Fruit fly (Drosophila melanogaster) whole organism, embryonic: ENCODE measurements around the gene NdufA3.
A peak's percentile ranks its signal among the peaks of the same experiment; 100 is the strongest.

Experiments
- Bdp1 ChIP-seq: fragments of 200-800 bp; sonication (Bioruptor generic); optimal IDR thresholded peaks from 3 replicates; lab custom pipeline; 2016; ENCODE audit warnings: missing biosample characterization, missing genetic modification characterization
- Blimp-1 ChIP-seq: fragments of 200-800 bp; sonication (Bioruptor generic); optimal IDR thresholded peaks from 3 replicates; lab custom pipeline; 2018; ENCODE audit warnings: missing biosample characterization, missing genetic modification characterization, mild to moderate bottlenecking, moderate library complexity, missing genetic modification reagents
- C15 ChIP-seq: fragments of 200-800 bp; sonication (Bioruptor generic); IDR thresholded peaks from 3 replicates; pipeline ENCODE4 v1.3.6; 2022; ENCODE audit warnings: missing biosample characterization, missing genetic modification characterization
- CG10274 ChIP-seq: fragments of 200-800 bp; sonication (Bioruptor generic); optimal IDR thresholded peaks from 3 replicates; lab custom pipeline; 2017; ENCODE audit warnings: missing biosample characterization, mild to moderate bottlenecking, missing genetic modification characterization
- CG10959 ChIP-seq: fragments of 200-800 bp; sonication (Bioruptor generic); IDR thresholded peaks from 2 replicates; pipeline ENCODE4 v1.3.6; 2022; ENCODE audit warnings: missing biosample characterization, missing genetic modification characterization
- CG12219 ChIP-seq: fragments of 200-800 bp; sonication (Bioruptor generic); optimal IDR thresholded peaks from 3 replicates; lab custom pipeline; 2018; ENCODE audit warnings: missing biosample characterization, mild to moderate bottlenecking, missing genetic modification characterization
- CG12659 ChIP-seq: fragments of 200-800 bp; sonication (Bioruptor generic); optimal IDR thresholded peaks from 3 replicates; lab custom pipeline; 2017; ENCODE audit warnings: mild to moderate bottlenecking, missing biosample characterization, missing genetic modification reagents, missing genetic modification characterization
- CG14014 ChIP-seq: fragments of 200-800 bp; sonication (Bioruptor generic); IDR thresholded peaks from 2 replicates; pipeline ENCODE4 v1.3.6; 2022; ENCODE audit warnings: missing biosample characterization, missing genetic modification characterization
- CG14050 ChIP-seq: fragments of 200-800 bp; sonication (Bioruptor generic); IDR thresholded peaks from 3 replicates; pipeline ENCODE4 v1.3.6; 2022; ENCODE audit warnings: missing biosample characterization, missing genetic modification characterization
- CG14667 ChIP-seq: fragments of 200-800 bp; sonication (Bioruptor generic); IDR thresholded peaks from 2 replicates; pipeline ENCODE4 v1.3.6; 2022; ENCODE audit warnings: missing biosample characterization, missing genetic modification characterization
- CG15269 ChIP-seq: fragments of 200-800 bp; sonication (Bioruptor generic); optimal IDR thresholded peaks from 2 replicates; lab custom pipeline; 2018; ENCODE audit warnings: missing biosample characterization, mild to moderate bottlenecking, missing genetic modification characterization, moderate library complexity
- CG15514 ChIP-seq: fragments of 200-800 bp; sonication (Bioruptor generic); optimal IDR thresholded peaks from 3 replicates; lab custom pipeline; 2017; ENCODE audit warnings: missing biosample characterization, missing genetic modification characterization, mild to moderate bottlenecking, moderate library complexity, missing genetic modification reagents
- CG18476 ChIP-seq: fragments of 200-800 bp; sonication (Bioruptor generic); optimal IDR thresholded peaks from 2 replicates; lab custom pipeline; 2016; ENCODE audit warnings: missing biosample characterization, mild to moderate bottlenecking, missing genetic modification characterization
- CG2120 ChIP-seq: fragments of 200-800 bp; sonication (Bioruptor generic); optimal IDR thresholded peaks from 3 replicates; lab custom pipeline; 2016; ENCODE audit warnings: missing biosample characterization, missing genetic modification characterization
- CG7928 ChIP-seq: fragments of 200-800 bp; sonication (Bioruptor generic); optimal IDR thresholded peaks from 2 replicates; lab custom pipeline; 2017; ENCODE audit warnings: missing biosample characterization, mild to moderate bottlenecking, missing genetic modification characterization
- CG8089 ChIP-seq: fragments of 200-800 bp; sonication (Bioruptor generic); optimal IDR thresholded peaks from 3 replicates; lab custom pipeline; 2016; ENCODE audit warnings: missing biosample characterization, missing genetic modification characterization
- CG8388 ChIP-seq: fragments of 200-800 bp; sonication (Bioruptor generic); optimal IDR thresholded peaks from 2 replicates; lab custom pipeline; 2019; ENCODE audit warnings: missing biosample characterization, mild to moderate bottlenecking, missing genetic modification characterization, moderate library complexity
- CG9215 ChIP-seq: fragments of 200-800 bp; sonication (Bioruptor generic); IDR thresholded peaks from 2 replicates; pipeline ENCODE4 v1.3.6; 2022; ENCODE audit warnings: missing biosample characterization, missing genetic modification characterization
- CkIIα-i1 ChIP-seq: fragments of 200-800 bp; sonication (Bioruptor generic); IDR thresholded peaks from 2 replicates; pipeline ENCODE4 v1.3.6; 2022; ENCODE audit warnings: missing biosample characterization, missing genetic modification characterization
- D ChIP-seq, 2 experiments: fragments of 200-800 bp in 1 of 2; fragments of >200 bp in 1 of 2; sonication (Bioruptor generic) in 1 of 2; optimal IDR thresholded peaks; 2 replicates in 1 of 2; 3 replicates in 1 of 2; lab custom pipeline; 2017; ENCODE audit warnings: mild to moderate bottlenecking in 1 of 2, missing biosample characterization in 1 of 2, missing genetic modification characterization in 1 of 2, missing genetic modification reagents in 1 of 2
- Dbx ChIP-seq: fragments of 200-800 bp; sonication (Bioruptor generic); IDR thresholded peaks from 3 replicates; pipeline ENCODE4 v1.3.6; 2022; ENCODE audit warnings: missing biosample characterization, missing genetic modification characterization
- Doc2 ChIP-seq: fragments of 200-800 bp; sonication (Bioruptor generic); IDR thresholded peaks from 2 replicates; pipeline ENCODE4 v1.3.6; 2022; ENCODE audit warnings: missing biosample characterization, missing genetic modification characterization
- Dp ChIP-seq: fragments of 200-800 bp; sonication (Bioruptor generic); optimal IDR thresholded peaks from 2 replicates; lab custom pipeline; 2018; ENCODE audit warnings: missing biosample characterization, mild to moderate bottlenecking, missing genetic modification characterization, moderate library complexity
- GATAe ChIP-seq: fragments of 200-800 bp; sonication (Bioruptor generic); conservative IDR thresholded peaks from 2 replicates; pipeline ENCODE4 v1.3.6; 2022; ENCODE audit warnings: missing biosample characterization, missing genetic modification characterization
- HmgZ ChIP-seq: fragments of 200-800 bp; sonication (Bioruptor generic); optimal IDR thresholded peaks from 2 replicates; lab custom pipeline; 2018; ENCODE audit warnings: missing biosample characterization, mild to moderate bottlenecking, missing genetic modification characterization
- Hmr ChIP-seq: fragments of 200-800 bp; sonication (Bioruptor generic); optimal IDR thresholded peaks from 3 replicates; lab custom pipeline; 2017; ENCODE audit warnings: mild to moderate bottlenecking, missing biosample characterization, missing genetic modification reagents, missing genetic modification characterization
- Hsf ChIP-seq: fragments of 200-800 bp; sonication (Bioruptor generic); optimal IDR thresholded peaks from 3 replicates; lab custom pipeline; 2016; ENCODE audit warnings: missing biosample characterization, missing genetic modification characterization
- Lpt ChIP-seq: fragments of >200 bp; optimal IDR thresholded peaks from 2 replicates; lab custom pipeline; 2018; ENCODE audit warnings: missing biosample characterization, missing genetic modification characterization
- Mes4 ChIP-seq: fragments of 200-800 bp; sonication (Bioruptor generic); optimal IDR thresholded peaks from 2 replicates; lab custom pipeline; 2016; ENCODE audit warnings: missing biosample characterization, missing genetic modification characterization
- Nf-YC ChIP-seq: fragments of 200-800 bp; optimal IDR thresholded peaks from 3 replicates; lab custom pipeline; 2019; ENCODE audit warnings: missing biosample characterization, mild to moderate bottlenecking, missing genetic modification characterization, moderate library complexity
- NfI ChIP-seq: fragments of 200-800 bp; sonication (Bioruptor generic); optimal IDR thresholded peaks from 3 replicates; lab custom pipeline; 2018; ENCODE audit warnings: missing biosample characterization, mild to moderate bottlenecking, missing genetic modification characterization, moderate library complexity
- Sin3A ChIP-seq: fragments of >200 bp; optimal IDR thresholded peaks from 2 replicates; lab custom pipeline; 2018
- Six4 ChIP-seq: fragments of 200-800 bp; sonication (Bioruptor generic); optimal IDR thresholded peaks from 2 replicates; lab custom pipeline; 2016; ENCODE audit warnings: missing biosample characterization, missing genetic modification characterization
- Sry-β ChIP-seq: fragments of 200-800 bp; sonication (Bioruptor generic); optimal IDR thresholded peaks from 2 replicates; lab custom pipeline; 2018; ENCODE audit warnings: missing biosample characterization, mild to moderate bottlenecking, missing genetic modification characterization, moderate library complexity
- Taf1 ChIP-seq: fragments of 200-800 bp; sonication (Bioruptor generic); IDR thresholded peaks from 2 replicates; pipeline ENCODE4 v1.3.6; 2022; ENCODE audit warnings: missing biosample characterization, missing genetic modification characterization
- amos ChIP-seq: fragments of 200-800 bp; sonication (Bioruptor generic); IDR thresholded peaks from 2 replicates; pipeline ENCODE4 v1.3.6; 2022; ENCODE audit warnings: missing biosample characterization, missing genetic modification characterization; ENCODE audit not compliant: partially characterized antibody
- ap ChIP-seq: fragments of 200-800 bp; sonication (Bioruptor generic); IDR thresholded peaks from 2 replicates; pipeline ENCODE4 v1.3.6; 2022; ENCODE audit warnings: missing biosample characterization, missing genetic modification characterization
- az2 ChIP-seq: fragments of 200-800 bp; sonication (Bioruptor generic); optimal IDR thresholded peaks from 3 replicates; lab custom pipeline; 2016; ENCODE audit warnings: missing biosample characterization, missing genetic modification characterization
- cas ChIP-seq: fragments of 200-800 bp; sonication (Bioruptor generic); IDR thresholded peaks from 2 replicates; pipeline ENCODE4 v1.3.6; 2022; ENCODE audit warnings: missing biosample characterization, missing genetic modification characterization
- dan ChIP-seq: fragments of 200-800 bp; sonication (Bioruptor generic); IDR thresholded peaks from 2 replicates; pipeline ENCODE4 v1.3.6; 2022; ENCODE audit warnings: missing biosample characterization, missing genetic modification characterization
- dati ChIP-seq: fragments of 200-800 bp; sonication (Bioruptor generic); IDR thresholded peaks from 2 replicates; pipeline ENCODE4 v1.3.6; 2022; ENCODE audit warnings: missing biosample characterization, missing genetic modification characterization
- dmrt11E ChIP-seq: fragments of 200-800 bp; sonication (Bioruptor generic); optimal IDR thresholded peaks from 3 replicates; lab custom pipeline; 2018; ENCODE audit warnings: missing biosample characterization, mild to moderate bottlenecking, missing genetic modification characterization, moderate library complexity
- esg ChIP-seq: fragments of 200-800 bp; sonication (Bioruptor generic); conservative IDR thresholded peaks from 2 replicates; pipeline ENCODE4 v1.3.6; 2022; ENCODE audit warnings: missing biosample characterization, missing genetic modification characterization
- ftz-f1 ChIP-seq: fragments of 200-800 bp; sonication (Bioruptor generic); optimal IDR thresholded peaks from 2 replicates; lab custom pipeline; 2016; ENCODE audit warnings: missing biosample characterization, missing genetic modification characterization
- h ChIP-seq: fragments of >200 bp; optimal IDR thresholded peaks from 2 replicates; lab custom pipeline; 2017
- lola ChIP-seq, 3 experiments: fragments of >200 bp in 2 of 3; fragments of 200-800 bp in 1 of 3; sonication (Bioruptor generic) in 1 of 3; optimal IDR thresholded peaks; 2 replicates each; lab custom pipeline; 2017 to 2019; ENCODE audit warnings: missing biosample characterization in 3 of 3, missing genetic modification characterization in 3 of 3, mild to moderate bottlenecking in 1 of 3, moderate library complexity in 1 of 3
- nerfin-2 ChIP-seq: fragments of 200-800 bp; sonication (Bioruptor generic); IDR thresholded peaks from 2 replicates; pipeline ENCODE4 v1.3.6; 2022; ENCODE audit warnings: missing biosample characterization, missing genetic modification characterization; ENCODE audit not compliant: partially characterized antibody
- peb ChIP-seq: fragments of 200-800 bp; sonication (Bioruptor generic); IDR thresholded peaks from 2 replicates; pipeline ENCODE4 v1.3.6; 2022; ENCODE audit warnings: missing biosample characterization, missing genetic modification characterization
- stc ChIP-seq: fragments of 200-800 bp; sonication (Bioruptor generic); IDR thresholded peaks from 2 replicates; pipeline ENCODE4 v1.3.6; 2022; ENCODE audit warnings: missing biosample characterization, missing genetic modification characterization
- toy ChIP-seq: fragments of 200-800 bp; sonication (Bioruptor generic); IDR thresholded peaks from 2 replicates; pipeline ENCODE4 v1.3.6; 2022; ENCODE audit warnings: missing biosample characterization, missing genetic modification characterization
- unpg ChIP-seq: fragments of 200-800 bp; sonication (Bioruptor generic); optimal IDR thresholded peaks from 3 replicates; lab custom pipeline; 2018; ENCODE audit warnings: missing biosample characterization, mild to moderate bottlenecking, missing genetic modification characterization, moderate library complexity

The NdufA3 gene

dm6 chrX:9134922-9135453, 24.9 kb downstream of the NdufA3 start, which contains the start of gene fend (continued):
- TF ChIP-seq CG9215 (GFP tag; lab: Robert Waterston, UW), result no peak
- TF ChIP-seq Dp (GFP tag; lab: Kevin White, UChicago), result no peak
- peak; percentile 43 for TF ChIP-seq CG12659
- TF ChIP-seq CG14014 (GFP tag; lab: Robert Waterston, UW), result no peak
- peak; percentile 97 for TF ChIP-seq CG15514
- TF ChIP-seq Sry-β (GFP tag; lab: Kevin White, UChicago), result peak; percentile 98
- TF ChIP-seq Taf1 (GFP tag; lab: Robert Waterston, UW), result no peak
- TF ChIP-seq dan (GFP tag; lab: Robert Waterston, UW), result no peak
- peak in 1 of 3 experiments; percentile 47 for TF ChIP-seq lola (GFP tag; optimal IDR thresholded peaks at IDR 0.05; lab: Kevin White, UChicago)
- TF ChIP-seq CG7928 (GFP tag; lab: Kevin White, UChicago), result no peak
- TF ChIP-seq Hmr (GFP tag; lab: Kevin White, UChicago), result peak; percentile 48
- no peak for TF ChIP-seq toy
- peak; percentile 77 for TF ChIP-seq CG10959 (GFP tag; lab: Robert Waterston, UW)
- TF ChIP-seq CG12219 (GFP tag; lab: Kevin White, UChicago), result no peak
- TF ChIP-seq D (optimal IDR thresholded peaks at IDR 0.05; lab: Kevin White, UChicago), result no peak
- TF ChIP-seq D (GFP tag; optimal IDR thresholded peaks at IDR 0.05; lab: Kevin White, UChicago), result peak; percentile 25
- no peak for TF ChIP-seq Mes4 (GFP tag; lab: Kevin White, UChicago)
- TF ChIP-seq dmrt11E (tag; lab: Kevin White, UChicago), result peak; percentile 13
- no peak for TF ChIP-seq Dbx
- TF ChIP-seq Nf-YC, result peak; percentile 55
- 0 out of 2 replicates have a peak, but pooled peaks have one; percentile 18 for TF ChIP-seq amos (GFP tag; lab: Robert Waterston, UW)
- no peak for TF ChIP-seq stc
- TF ChIP-seq esg (GFP tag; lab: Robert Waterston, UW), result 0 out of 2 replicates have a peak, but pooled peaks have one; percentile 11
- TF ChIP-seq Lpt (GFP tag; lab: Kevin White, UChicago), result no peak
- no peak for TF ChIP-seq Bdp1 (GFP tag; lab: Kevin White, UChicago)
- no peak for TF ChIP-seq cas
- no peak for TF ChIP-seq dati (GFP tag; lab: Robert Waterston, UW)
- no peak for TF ChIP-seq nerfin-2 (GFP tag; lab: Robert Waterston, UW)
- no peak for TF ChIP-seq CG18476
- TF ChIP-seq Hsf (GFP tag; lab: Kevin White, UChicago), result peak; percentile 4
- no peak for TF ChIP-seq h (lab: Kevin White, UChicago)
- TF ChIP-seq Blimp-1 (GFP tag; lab: Kevin White, UChicago), result peak; percentile 3
- peak; percentile 31 for TF ChIP-seq CG2120 (GFP tag; lab: Kevin White, UChicago)
- TF ChIP-seq peb (GFP tag; lab: Robert Waterston, UW), result no peak
- TF ChIP-seq CG15269 (tag; lab: Kevin White, UChicago), result peak; percentile 57
- no peak for TF ChIP-seq GATAe (GFP tag; lab: Robert Waterston, UW)
- no peak for TF ChIP-seq CG8388
- no peak for TF ChIP-seq CG10274
- TF ChIP-seq Doc2, result no peak
- no peak for TF ChIP-seq CG8089 (GFP tag; lab: Kevin White, UChicago)
- TF ChIP-seq az2 (GFP tag; lab: Kevin White, UChicago), result peak; percentile 34
- TF ChIP-seq Sin3A, result no peak
- no peak for TF ChIP-seq ftz-f1 (GFP tag; lab: Kevin White, UChicago)
- peak; percentile 44 for TF ChIP-seq NfI (GFP tag; lab: Kevin White, UChicago)
- TF ChIP-seq CG14667 (GFP tag; lab: Robert Waterston, UW), result no peak
- peak; percentile 41 for TF ChIP-seq HmgZ
- TF ChIP-seq C15 (GFP tag; lab: Robert Waterston, UW), result no peak
- no peak for TF ChIP-seq ap (GFP tag; lab: Robert Waterston, UW)
- no peak for TF ChIP-seq CkIIα-i1
- TF ChIP-seq CG14050 (GFP tag; lab: Robert Waterston, UW), result no peak
- peak; percentile 10 for TF ChIP-seq unpg (GFP tag; lab: Kevin White, UChicago)
- peak; percentile 18 for TF ChIP-seq Six4 (GFP tag; lab: Kevin White, UChicago)
